Worm (Caenorhabditis elegans) whole organism, L2 larva: ENCODE results near the gene F26C11.3.
A peak's percentile ranks its signal among the peaks of the same experiment; 100 is the strongest.

ENCODE experiments used
- C34F6.9 ChIP-seq: fragments of 150-350 bp; optimal IDR thresholded peaks from 2 replicates; lab custom pipeline; 2014; ENCODE audit warnings: missing biosample characterization, missing genetic modification characterization
- F13H6.1 ChIP-seq: sonication (generic microtip); optimal IDR thresholded peaks from 2 replicates; lab custom pipeline; 2016; ENCODE audit warnings: missing genetic modification characterization, missing compliant biosample characterization
- R02D3.7 ChIP-seq: fragments of 150-350 bp; optimal IDR thresholded peaks from 2 replicates; lab custom pipeline; 2014; ENCODE audit warnings: missing biosample characterization, missing genetic modification characterization
- Y55F3AM.14 ChIP-seq: fragments of 200-800 bp; sonication (Bioruptor generic); optimal IDR thresholded peaks from 2 replicates; lab custom pipeline; 2018; ENCODE audit warnings: mild to moderate bottlenecking, missing genetic modification characterization, missing compliant biosample characterization
- ZK546.5 ChIP-seq: sonication (generic microtip); optimal IDR thresholded peaks from 2 replicates; lab custom pipeline; 2017; ENCODE audit warnings: missing biosample characterization, missing genetic modification characterization
- alr-1 ChIP-seq: fragments of 150-350 bp; optimal IDR thresholded peaks from 2 replicates; lab custom pipeline; 2014; ENCODE audit warnings: missing biosample characterization, missing genetic modification characterization
- aly-2 ChIP-seq: fragments of 150-350 bp; optimal IDR thresholded peaks from 2 replicates; lab custom pipeline; 2014; ENCODE audit warnings: missing biosample characterization, missing genetic modification characterization
- ama-1 ChIP-seq: fragments of 150-350 bp; optimal IDR thresholded peaks from 2 replicates; lab custom pipeline; 2018; ENCODE audit warnings: inconsistent platforms
- blmp-1 ChIP-seq: sonication (generic microtip); optimal IDR thresholded peaks from 2 replicates; lab custom pipeline; 2017; ENCODE audit warnings: missing genetic modification characterization, mild to moderate bottlenecking, missing compliant biosample characterization, antibody characterized with exemption, moderate library complexity; ENCODE audit not compliant: insufficient read depth
- ceh-16 ChIP-seq: fragments of 150-350 bp; optimal IDR thresholded peaks from 2 replicates; lab custom pipeline; 2014; ENCODE audit warnings: missing biosample characterization, missing genetic modification characterization
- ceh-82 ChIP-seq: fragments of 150-350 bp; optimal IDR thresholded peaks from 2 replicates; lab custom pipeline; 2014; ENCODE audit warnings: missing biosample characterization, missing genetic modification characterization
- crh-2 ChIP-seq: sonication (generic microtip); optimal IDR thresholded peaks from 2 replicates; lab custom pipeline; 2017; ENCODE audit warnings: missing biosample characterization, missing genetic modification characterization
- dmd-4 ChIP-seq: sonication (generic microtip); optimal IDR thresholded peaks from 2 replicates; lab custom pipeline; 2017; ENCODE audit warnings: missing biosample characterization, missing genetic modification characterization
- egl-27 ChIP-seq: sonication (generic microtip); optimal IDR thresholded peaks from 3 replicates; lab custom pipeline; 2017; ENCODE audit warnings: missing biosample characterization, missing genetic modification reagents, missing genetic modification characterization
- elt-1 ChIP-seq: fragments of 150-350 bp; optimal IDR thresholded peaks from 2 replicates; lab custom pipeline; 2014; ENCODE audit warnings: missing biosample characterization, missing genetic modification characterization
- elt-3 ChIP-seq: sonication (generic microtip); optimal IDR thresholded peaks from 2 replicates; lab custom pipeline; 2017; ENCODE audit warnings: missing biosample characterization, missing genetic modification characterization
- fos-1 ChIP-seq: fragments of 150-350 bp; optimal IDR thresholded peaks from 2 replicates; lab custom pipeline; 2014; ENCODE audit warnings: missing biosample characterization, missing genetic modification characterization
- gmeb-1 ChIP-seq: fragments of 150-350 bp; optimal IDR thresholded peaks from 2 replicates; lab custom pipeline; 2014; ENCODE audit warnings: missing biosample characterization, missing genetic modification characterization
- lin-11 ChIP-seq: fragments of 150-350 bp; sonication (generic microtip); optimal IDR thresholded peaks from 2 replicates; lab custom pipeline; 2014; ENCODE audit warnings: missing biosample characterization, missing genetic modification characterization, inconsistent platforms, mixed read lengths
- lin-13 ChIP-seq: fragments of 150-350 bp; optimal IDR thresholded peaks from 2 replicates; lab custom pipeline; 2014; ENCODE audit warnings: missing biosample characterization, missing genetic modification reagents, missing genetic modification characterization
- lin-39 ChIP-seq: fragments of 150-350 bp; optimal IDR thresholded peaks from 2 replicates; lab custom pipeline; 2014; ENCODE audit warnings: missing biosample characterization, missing genetic modification reagents, missing genetic modification characterization
- lsy-2 ChIP-seq, 2 experiments: fragments of 150-350 bp in 1 of 2; sonication (generic microtip) in 1 of 2; optimal IDR thresholded peaks; 2 replicates each; lab custom pipeline; 2014 to 2017; ENCODE audit warnings: missing biosample characterization in 2 of 2, missing genetic modification characterization in 2 of 2
- mab-5 ChIP-seq: fragments of 150-350 bp; optimal IDR thresholded peaks from 2 replicates; lab custom pipeline; 2014; ENCODE audit warnings: missing biosample characterization, missing genetic modification characterization
- mbf-1 ChIP-seq: sonication (generic microtip); optimal IDR thresholded peaks from 2 replicates; lab custom pipeline; 2017; ENCODE audit warnings: missing biosample characterization, missing genetic modification characterization
- mdl-1 ChIP-seq, 2 experiments: fragments of 150-350 bp in 1 of 2; sonication (generic microtip) in 1 of 2; optimal IDR thresholded peaks; 2 replicates each; lab custom pipeline; 2017; ENCODE audit warnings: missing biosample characterization in 2 of 2, missing genetic modification characterization in 2 of 2
- nhr-10 ChIP-seq: sonication (generic microtip); optimal IDR thresholded peaks from 2 replicates; lab custom pipeline; 2017; ENCODE audit warnings: missing biosample characterization, missing genetic modification characterization
- nhr-11 ChIP-seq: fragments of 150-350 bp; optimal IDR thresholded peaks from 2 replicates; lab custom pipeline; 2014; ENCODE audit warnings: missing biosample characterization, missing genetic modification characterization
- nhr-12 ChIP-seq: fragments of 150-350 bp; optimal IDR thresholded peaks from 2 replicates; lab custom pipeline; 2014; ENCODE audit warnings: missing biosample characterization, missing genetic modification characterization
- nhr-129 ChIP-seq: fragments of 150-350 bp; optimal IDR thresholded peaks from 2 replicates; lab custom pipeline; 2014; ENCODE audit warnings: missing biosample characterization, missing genetic modification characterization
- nhr-21 ChIP-seq: fragments of 150-350 bp; optimal IDR thresholded peaks from 2 replicates; lab custom pipeline; 2014; ENCODE audit warnings: missing biosample characterization, missing genetic modification characterization
- nhr-23 ChIP-seq: fragments of 150-350 bp; optimal IDR thresholded peaks from 2 replicates; lab custom pipeline; 2014; ENCODE audit warnings: missing biosample characterization, missing genetic modification reagents, missing genetic modification characterization
- nhr-237 ChIP-seq: fragments of 150-350 bp; optimal IDR thresholded peaks from 2 replicates; lab custom pipeline; 2014; ENCODE audit warnings: missing biosample characterization, missing genetic modification characterization
- nhr-25 ChIP-seq: fragments of 150-350 bp; sonication (generic microtip); optimal IDR thresholded peaks from 3 replicates; lab custom pipeline; 2014; ENCODE audit warnings: missing biosample characterization, missing genetic modification characterization
- nhr-6 ChIP-seq: fragments of 150-350 bp; optimal IDR thresholded peaks from 2 replicates; lab custom pipeline; 2014; ENCODE audit warnings: missing biosample characterization, missing genetic modification characterization
- nhr-77 ChIP-seq: fragments of 150-350 bp; optimal IDR thresholded peaks from 2 replicates; lab custom pipeline; 2014; ENCODE audit warnings: missing biosample characterization, missing genetic modification characterization
- peb-1 ChIP-seq: fragments of 150-350 bp; optimal IDR thresholded peaks from 2 replicates; lab custom pipeline; 2014; ENCODE audit warnings: missing biosample characterization, missing genetic modification characterization
- sem-4 ChIP-seq: fragments of 150-350 bp; optimal IDR thresholded peaks from 2 replicates; lab custom pipeline; 2014; ENCODE audit warnings: missing biosample characterization, missing genetic modification reagents, missing genetic modification characterization
- skn-1 ChIP-seq: sonication (generic microtip); optimal IDR thresholded peaks from 2 replicates; lab custom pipeline; 2017; ENCODE audit warnings: missing biosample characterization, missing genetic modification characterization
- sma-3 ChIP-seq: sonication (generic microtip); optimal IDR thresholded peaks from 2 replicates; lab custom pipeline; 2016; ENCODE audit warnings: missing genetic modification reagents, missing genetic modification characterization, missing compliant biosample characterization
- sma-9 ChIP-seq, 2 experiments: fragments of 150-350 bp in 1 of 2; sonication (generic microtip) in 1 of 2; optimal IDR thresholded peaks; 2 replicates each; lab custom pipeline; 2014 to 2016; ENCODE audit warnings: missing genetic modification characterization in 2 of 2, mild to moderate bottlenecking in 1 of 2, missing biosample characterization in 1 of 2, missing compliant biosample characterization in 1 of 2, missing genetic modification reagents in 1 of 2, moderate library complexity in 1 of 2
- snpc-4 ChIP-seq: fragments of 150-350 bp; optimal IDR thresholded peaks from 2 replicates; lab custom pipeline; 2014; ENCODE audit warnings: missing biosample characterization, missing genetic modification characterization
- unc-39 ChIP-seq: fragments of 150-350 bp; optimal IDR thresholded peaks from 2 replicates; lab custom pipeline; 2014; ENCODE audit warnings: missing biosample characterization, missing genetic modification characterization
- unc-55 ChIP-seq: fragments of 150-350 bp; sonication (generic microtip); optimal IDR thresholded peaks from 3 replicates; lab custom pipeline; 2014; ENCODE audit warnings: missing biosample characterization, missing genetic modification reagents, missing genetic modification characterization
- unc-62 ChIP-seq: fragments of 150-350 bp; optimal IDR thresholded peaks from 2 replicates; lab custom pipeline; 2014; ENCODE audit warnings: missing biosample characterization, missing genetic modification reagents, missing genetic modification characterization
- zag-1 ChIP-seq: fragments of 150-350 bp; optimal IDR thresholded peaks from 2 replicates; lab custom pipeline; 2014; ENCODE audit warnings: missing biosample characterization, missing genetic modification characterization
- ztf-1 ChIP-seq: fragments of 200-800 bp; sonication (Bioruptor generic); conservative IDR thresholded peaks from 2 replicates; pipeline ENCODE4 v1.3.6; 2022; ENCODE audit warnings: missing genetic modification characterization, missing compliant biosample characterization
- ztf-11 ChIP-seq: sonication (generic microtip); optimal IDR thresholded peaks from 2 replicates; lab custom pipeline; 2017; ENCODE audit warnings: missing biosample characterization, missing genetic modification characterization
- ztf-4 ChIP-seq: fragments of 150-350 bp; optimal IDR thresholded peaks from 2 replicates; lab custom pipeline; 2014; ENCODE audit warnings: missing biosample characterization, missing genetic modification characterization

Gene F26C11.3

DNA sequence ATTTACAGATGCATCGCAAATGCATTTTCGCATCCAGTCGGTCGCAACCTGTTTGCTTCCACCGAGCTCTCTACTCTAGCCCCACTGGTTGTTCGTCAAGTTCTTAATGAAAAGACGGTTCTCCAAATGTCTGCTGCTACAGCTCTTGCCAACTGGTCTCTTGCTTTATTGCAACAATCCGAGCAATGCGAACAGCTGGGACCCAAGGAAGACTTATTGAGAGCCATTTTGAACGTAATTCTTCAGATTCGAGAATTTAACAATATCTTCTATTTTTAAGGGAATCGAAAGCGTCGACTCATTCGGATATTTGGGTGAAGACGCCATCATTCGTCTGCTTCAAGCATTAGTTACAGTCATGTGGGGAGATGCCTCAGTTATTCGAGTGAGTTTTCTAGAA is 28.3 kb upstream of the F26C11.3 start:
- TF ChIP-seq ama-1 (lab: Kevin White, UChicago): no peak
- no peak for TF ChIP-seq gmeb-1 (tag; lab: Kevin White, UChicago)
- no peak for TF ChIP-seq unc-62 (GFP tag; lab: Kevin White, UChicago)
- no peak for TF ChIP-seq egl-27 (tag; lab: Kevin White, UChicago)
- no peak for TF ChIP-seq Y55F3AM.14 (GFP tag; lab: Kevin White, UChicago)
- no peak for TF ChIP-seq ZK546.5 (tag; lab: Kevin White, UChicago)
- TF ChIP-seq mab-5: no peak
- TF ChIP-seq mdl-1 (tag; optimal IDR thresholded peaks at IDR 0.05; lab: Kevin White, UChicago): no peak
- no peak for TF ChIP-seq lin-11 (tag; lab: Kevin White, UChicago)
- no peak for TF ChIP-seq aly-2 (tag; lab: Kevin White, UChicago)
- TF ChIP-seq nhr-11: no peak
- TF ChIP-seq ceh-16 (tag; lab: Kevin White, UChicago): no peak

DNA sequence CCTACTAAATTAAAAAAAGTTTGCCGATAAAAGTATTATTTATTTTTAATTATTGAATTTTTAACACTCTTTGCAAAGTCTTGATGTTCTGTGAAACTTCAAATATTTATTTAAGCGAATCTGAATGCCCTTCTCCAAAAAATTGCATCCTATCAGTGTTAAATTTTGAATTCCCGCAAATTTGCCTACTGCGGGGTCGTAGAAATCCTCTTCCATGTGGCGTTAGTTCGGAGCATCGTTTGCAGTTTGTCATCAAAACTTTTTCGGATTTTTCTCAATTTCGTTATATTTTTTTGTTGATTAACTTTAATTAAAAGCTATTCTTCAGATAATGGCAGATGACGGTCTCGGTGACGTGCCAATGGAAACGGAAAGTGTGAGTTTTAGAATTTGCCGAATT is 25.5 kb upstream of the F26C11.3 start, which contains the start of gene ufd-3:
TSS of gene ufd-3 (plus strand) at position 324 of the 400 bp plus-strand sequence.
- TF ChIP-seq Y55F3AM.14 (GFP tag; lab: Kevin White, UChicago): no peak
- no peak for TF ChIP-seq nhr-10 (tag; lab: Kevin White, UChicago)
- no peak for TF ChIP-seq peb-1 (tag; lab: Kevin White, UChicago)
- no peak for TF ChIP-seq ztf-1 (GFP tag; lab: Robert Waterston, UW)
- peak; percentile 24 for TF ChIP-seq ama-1 (lab: Kevin White, UChicago)
- no peak for TF ChIP-seq nhr-23 (tag; lab: Kevin White, UChicago)
- peak; percentile 95 for TF ChIP-seq C34F6.9 (tag; lab: Kevin White, UChicago)
- TF ChIP-seq dmd-4: no peak
- peak; percentile 74 for TF ChIP-seq sem-4 (tag; lab: Kevin White, UChicago)
- peak; percentile 65 for TF ChIP-seq lin-11 (tag; lab: Kevin White, UChicago)
- TF ChIP-seq snpc-4: peak; percentile 66
- peak; percentile 91 for TF ChIP-seq sma-9 (GFP tag; optimal IDR thresholded peaks at IDR 0.05; lab: Kevin White, UChicago)
- TF ChIP-seq sma-9 (tag; optimal IDR thresholded peaks at IDR 0.05; lab: Kevin White, UChicago): no peak
- TF ChIP-seq nhr-6 (tag; lab: Kevin White, UChicago): peak; percentile 82
- TF ChIP-seq elt-3 (tag; lab: Kevin White, UChicago): no peak
- TF ChIP-seq lin-13 (GFP tag; lab: Kevin White, UChicago): peak; percentile 83
- TF ChIP-seq unc-39 (tag; lab: Kevin White, UChicago): no peak
- no peak for TF ChIP-seq ceh-16 (tag; lab: Kevin White, UChicago)
- peak; percentile 60 for TF ChIP-seq zag-1
- TF ChIP-seq ztf-11 (tag; lab: Kevin White, UChicago): no peak
- no peak for TF ChIP-seq aly-2 (tag; lab: Kevin White, UChicago)
- no peak for TF ChIP-seq unc-62 (GFP tag; lab: Kevin White, UChicago)
- peak; percentile 77 for TF ChIP-seq nhr-129
- TF ChIP-seq lsy-2 (tag; optimal IDR thresholded peaks at IDR 0.05; lab: Kevin White, UChicago): peak; percentile 73 to 93
- no peak for TF ChIP-seq lin-39 (tag; lab: Kevin White, UChicago)
- no peak for TF ChIP-seq mbf-1 (tag; lab: Kevin White, UChicago)
- no peak for TF ChIP-seq ceh-82 (tag; lab: Kevin White, UChicago)
- TF ChIP-seq nhr-12 (tag; lab: Kevin White, UChicago): no peak
- TF ChIP-seq F13H6.1: peak; percentile 84
- peak in 1 of 2 experiments; percentile 6 for TF ChIP-seq mdl-1 (tag; optimal IDR thresholded peaks at IDR 0.05; lab: Kevin White, UChicago)
- TF ChIP-seq ZK546.5 (tag; lab: Kevin White, UChicago): no peak
- no peak for TF ChIP-seq elt-1 (tag; lab: Kevin White, UChicago)
- peak; percentile 56 for TF ChIP-seq skn-1 (tag; lab: Kevin White, UChicago)
- TF ChIP-seq gmeb-1 (tag; lab: Kevin White, UChicago): peak; percentile 97
- TF ChIP-seq sma-3 (GFP tag; lab: Kevin White, UChicago): peak; percentile 88
- TF ChIP-seq nhr-77 (tag; lab: Kevin White, UChicago): no peak
- TF ChIP-seq nhr-237: no peak
- TF ChIP-seq nhr-25 (tag; lab: Kevin White, UChicago): peak; percentile 82
- peak; percentile 47 for TF ChIP-seq R02D3.7
- TF ChIP-seq ztf-4 (tag; lab: Kevin White, UChicago): peak; percentile 66
- TF ChIP-seq blmp-1 (tag; lab: Kevin White, UChicago): peak; percentile 18
- TF ChIP-seq egl-27 (tag; lab: Kevin White, UChicago): peak; percentile 72
- peak; percentile 77 for TF ChIP-seq fos-1 (tag; lab: Kevin White, UChicago)
- TF ChIP-seq alr-1: no peak
- TF ChIP-seq nhr-11: peak; percentile 16
- TF ChIP-seq mab-5: peak; percentile 63
- TF ChIP-seq unc-55 (GFP tag; lab: Kevin White, UChicago): peak; percentile 88
- TF ChIP-seq crh-2 (tag; lab: Kevin White, UChicago): peak; percentile 90
- peak; percentile 68 for TF ChIP-seq nhr-21
- TF ChIP-seq, all 48 proteins: peak for 27
